Worm (Caenorhabditis elegans): Measurements from ENCODE around the gene T16G12.1.

DNA sequence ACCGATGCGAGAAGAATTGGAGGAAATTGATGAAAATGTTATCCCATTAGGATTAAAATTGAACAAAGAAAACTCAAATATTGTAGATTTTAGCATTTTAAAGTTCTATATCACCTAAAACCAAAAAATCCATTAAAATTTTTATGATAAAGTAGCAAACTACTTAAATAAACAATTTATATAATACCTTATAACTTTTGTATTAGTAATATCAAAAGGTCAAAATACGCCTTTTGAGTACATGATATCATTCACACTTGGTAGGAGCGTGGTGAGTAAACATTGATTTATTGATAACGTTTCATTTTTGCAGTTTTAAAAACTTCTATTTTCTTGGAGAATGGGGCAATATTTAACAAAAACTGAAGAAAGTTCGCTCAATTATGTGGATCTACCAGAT is 48.6 kb downstream of the T16G12.1 start, which contains the start of gene C05B5.5:
- TF ChIP-seq ztf-29 (GFP tag; IDR thresholded peaks at IDR 0.05) = no peak
- TF ChIP-seq ref-1 (GFP tag; conservative IDR thresholded peaks at IDR 0.05) = no peak
- TF ChIP-seq T22C8.4 (GFP tag; IDR thresholded peaks at IDR 0.05) = no peak
- no peak for TF ChIP-seq flt-1 (GFP tag; IDR thresholded peaks at IDR 0.05)
- TF ChIP-seq ztf-23 (GFP tag; IDR thresholded peaks at IDR 0.05) = no peak
- no peak for TF ChIP-seq med-1 (GFP tag; optimal IDR thresholded peaks at IDR 0.05; ENCODE audit: insufficient read depth)
- no peak for TF ChIP-seq cog-1 (tag; optimal IDR thresholded peaks at IDR 0.05)

Measured in whole organism, midembryonic.